Fruit fly (Drosophila melanogaster): Measurements from ENCODE around the gene cpx.
A peak's percentile ranks its signal among the peaks of the same experiment; 100 is the strongest.

cpx gene

DNA sequence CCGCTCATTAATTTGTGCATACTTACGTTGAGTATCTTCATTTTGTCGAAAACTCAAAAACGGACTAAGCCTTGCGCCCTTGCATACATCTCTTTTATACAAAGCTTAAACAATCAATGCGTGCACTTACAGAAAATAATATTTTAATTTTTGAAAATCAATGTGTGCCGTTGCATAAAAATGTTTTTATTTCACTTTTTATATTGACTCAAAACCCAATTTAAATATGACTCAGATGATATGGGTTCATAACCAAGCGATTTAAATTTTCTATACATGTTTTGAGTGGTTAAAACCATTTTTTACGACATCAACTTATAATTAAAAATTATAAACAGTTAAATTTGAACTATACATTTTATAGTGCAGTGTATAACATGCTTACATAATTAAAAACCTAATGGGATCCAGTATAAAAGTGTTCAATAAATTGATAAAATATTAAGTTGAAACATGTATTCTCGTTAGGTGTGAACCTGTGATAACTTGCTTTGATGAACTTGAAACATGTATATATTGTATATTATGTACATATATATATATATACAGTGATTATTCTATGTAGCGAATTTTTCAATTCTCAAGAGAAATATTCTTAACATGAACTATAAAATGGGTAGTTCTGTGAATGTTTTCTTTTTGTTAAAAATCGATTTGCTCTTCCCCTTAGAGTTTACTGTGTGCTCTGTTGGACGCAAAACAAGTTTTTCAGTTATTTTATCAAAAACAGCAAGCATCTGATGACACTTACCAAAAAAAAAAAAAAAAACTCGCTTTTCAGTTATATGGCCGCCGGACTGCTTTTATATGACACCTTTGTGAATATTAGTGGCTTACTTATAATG lies 36.7 kb upstream of the cpx start, which contains the start of gene CG34305 (continued):
- no peak for TF ChIP-seq Ets96B (tag; optimal IDR thresholded peaks at IDR 0.05)
- peak; percentile 28 for TF ChIP-seq Sox102F (GFP tag; optimal IDR thresholded peaks at IDR 0.05)
- TF ChIP-seq Sox14 (GFP tag; optimal IDR thresholded peaks at IDR 0.05) = no peak

DNA sequence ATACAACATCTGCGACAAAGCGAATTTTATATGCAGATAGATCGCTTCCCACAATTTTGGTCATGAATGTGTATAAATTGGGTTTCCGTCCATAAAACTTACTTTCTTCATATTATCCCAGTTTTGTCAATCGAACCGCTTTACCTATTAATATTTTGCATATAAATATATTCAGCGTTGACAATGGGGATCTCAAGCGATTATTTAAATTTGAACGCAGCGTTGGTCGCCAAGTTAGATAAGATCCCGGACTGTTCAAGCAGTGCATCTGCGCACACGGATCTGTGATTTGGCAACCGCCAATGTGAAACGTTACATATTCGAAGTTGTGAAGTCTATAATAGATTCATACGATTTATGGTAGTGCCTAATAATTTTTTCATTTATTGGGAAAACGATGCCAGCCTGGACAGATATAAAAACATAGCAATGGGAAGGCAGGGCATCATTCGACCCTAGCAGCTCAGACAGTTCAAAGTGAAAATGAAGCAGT lies 33.4 kb upstream of the cpx start, which contains the start of gene TwdlF:
TSS of gene TwdlF (plus strand) at position 443 of the 493 bp plus-strand sequence.
- no peak for TF ChIP-seq esn (GFP tag; optimal IDR thresholded peaks at IDR 0.05)
- TF ChIP-seq CG15336 (GFP tag; IDR thresholded peaks at IDR 0.05) = no peak
- no peak for TF ChIP-seq achi (GFP tag; optimal IDR thresholded peaks at IDR 0.05)
- TF ChIP-seq eg (GFP tag; IDR thresholded peaks at IDR 0.05) = no peak
- TF ChIP-seq vri (GFP tag; optimal IDR thresholded peaks at IDR 0.05) = no peak
- no peak for TF ChIP-seq Sox15 (GFP tag; optimal IDR thresholded peaks at IDR 0.05)
- no peak for TF ChIP-seq fd59A (GFP tag; optimal IDR thresholded peaks at IDR 0.05)
- no peak for TF ChIP-seq CG10669 (GFP tag; optimal IDR thresholded peaks at IDR 0.05)

DNA sequence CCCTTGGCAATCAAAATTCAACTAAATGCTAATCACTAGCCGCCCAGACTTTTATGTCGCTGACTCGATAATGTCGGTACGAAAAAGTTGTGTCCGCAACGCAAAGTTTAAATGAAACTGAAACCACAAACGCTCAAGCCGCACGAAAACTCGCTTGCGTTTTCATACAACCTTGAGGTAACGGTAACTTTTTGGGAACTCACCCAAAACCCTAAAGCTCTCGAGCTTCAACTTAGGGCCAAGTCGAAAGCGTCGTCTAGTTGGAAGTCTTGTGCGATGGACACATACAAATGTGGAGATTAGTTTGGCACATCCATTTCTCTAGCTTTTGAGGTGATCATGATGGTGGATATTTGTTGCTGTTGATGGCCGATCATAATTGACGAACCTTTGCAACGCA lies 30.1 kb upstream of the cpx start:
- no peak for TF ChIP-seq CG8632 (GFP tag; optimal IDR thresholded peaks at IDR 0.05)
- TF ChIP-seq eg (GFP tag; IDR thresholded peaks at IDR 0.05) = no peak

DNA sequence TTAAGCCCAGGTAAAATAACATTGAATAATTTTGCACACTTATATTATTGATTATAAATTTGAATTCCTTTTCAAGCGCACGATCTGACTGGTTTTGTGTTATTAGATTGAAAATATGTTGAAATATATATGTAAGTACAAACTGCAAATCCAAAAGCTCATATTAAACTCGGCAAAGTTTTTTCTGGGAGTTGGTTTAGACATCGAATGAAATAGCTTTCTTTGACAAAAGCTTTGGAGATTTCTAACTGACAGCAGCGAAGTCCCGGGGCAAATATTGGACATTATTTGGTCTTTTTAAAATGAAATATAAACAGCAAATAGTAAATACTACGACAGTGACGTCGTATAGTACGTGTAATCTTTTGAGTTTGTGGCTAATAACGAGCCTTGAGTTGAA lies 28.8 kb upstream of the cpx start, which contains the start of gene TwdlG:
TSS of gene TwdlG (minus strand) at position 101 of the 400 bp plus-strand sequence.
- TF ChIP-seq CG34406 (GFP tag; optimal IDR thresholded peaks at IDR 0.05) (no peak), Ets21C (GFP tag; optimal IDR thresholded peaks at IDR 0.05) (no peak), CG9139 (GFP tag; optimal IDR thresholded peaks at IDR 0.05) (no peak), CG10669 (GFP tag; optimal IDR thresholded peaks at IDR 0.05) (no peak), topi (GFP tag; optimal IDR thresholded peaks at IDR 0.05) (no peak), CG6276 (GFP tag; optimal IDR thresholded peaks at IDR 0.05) (no peak), Blimp-1 (GFP tag; optimal IDR thresholded peaks at IDR 0.05) (no peak), cyc (GFP tag; optimal IDR thresholded peaks at IDR 0.05) (no peak), fkh (GFP tag; optimal IDR thresholded peaks at IDR 0.05) (no peak), CG8319 (GFP tag; optimal IDR thresholded peaks at IDR 0.05) (no peak), CG6808 (GFP tag; optimal IDR thresholded peaks at IDR 0.05) (no peak), Sox15 (GFP tag; optimal IDR thresholded peaks at IDR 0.05) (no peak), CG6792 (GFP tag; optimal IDR thresholded peaks at IDR 0.05) (no peak), CG11902 (GFP tag; optimal IDR thresholded peaks at IDR 0.05) (no peak), ss (GFP tag; optimal IDR thresholded peaks at IDR 0.05) (no peak), acj6 (GFP tag; optimal IDR thresholded peaks at IDR 0.05) (no peak), CG3032 (tag; optimal IDR thresholded peaks at IDR 0.05) (no peak), Sox102F (GFP tag; optimal IDR thresholded peaks at IDR 0.05) (no peak), CG7368 (GFP tag; optimal IDR thresholded peaks at IDR 0.05) (no peak)

DNA sequence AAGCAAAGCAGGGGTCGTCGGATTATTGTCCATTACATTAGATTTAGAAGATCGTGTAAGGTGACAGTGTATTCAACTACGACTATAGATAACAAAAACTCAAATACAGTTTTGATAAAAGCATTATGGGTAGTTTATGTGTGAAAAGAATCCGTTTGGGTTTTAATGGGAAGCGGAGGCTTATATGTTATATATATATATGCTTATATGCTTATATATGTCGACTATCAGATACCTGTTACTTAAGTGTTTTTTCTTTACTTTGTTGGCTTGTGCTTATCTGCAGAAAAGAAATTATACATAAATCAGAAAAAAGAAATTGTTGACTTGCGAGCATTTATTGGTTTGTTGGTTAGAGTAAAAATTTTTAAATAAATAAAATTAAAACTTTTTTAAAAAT lies 27.1 kb upstream of the cpx start, which contains the start of gene CG14644:
TSS of gene CG14644 (minus strand) at position 101 of the 400 bp plus-strand sequence.
- TF ChIP-seq fd85E (GFP tag; optimal IDR thresholded peaks at IDR 0.05) = no peak
- TF ChIP-seq Eip75B (GFP tag; optimal IDR thresholded peaks at IDR 0.05) = no peak
- no peak for TF ChIP-seq Met (GFP tag; optimal IDR thresholded peaks at IDR 0.05)
- no peak for TF ChIP-seq CG7368 (GFP tag; optimal IDR thresholded peaks at IDR 0.05)
- no peak for TF ChIP-seq CG9139 (GFP tag; optimal IDR thresholded peaks at IDR 0.05)

Data from whole organism, prepupa.